Worm (Caenorhabditis elegans): ENCODE data around the gene srt-31.

- TF ChIP-seq aly-2 (tag; optimal IDR thresholded peaks at IDR 0.05) (no peak), dmd-9 (GFP tag; IDR thresholded peaks at IDR 0.05) (no peak), madf-9 (GFP tag; conservative IDR thresholded peaks at IDR 0.05) (no peak), snpc-1.2 (GFP tag; IDR thresholded peaks at IDR 0.05) (no peak), set-16 (GFP tag; IDR thresholded peaks at IDR 0.05) (no peak), lin-15B (tag; optimal IDR thresholded peaks at IDR 0.05) (no peak), nhr-42 (GFP tag; IDR thresholded peaks at IDR 0.05) (no peak)
Measured at ce11 chrV:489320-489719, 16.6 kb downstream of the srt-31 start, which contains the start of gene nhr-106.
